Worm (Caenorhabditis elegans): ENCODE data around the gene F37C12.21.

The F37C12.21 gene

ce11 chrIII:7144749-7145148 is 43.4 kb upstream of the F37C12.21 start, which contains the start of gene glr-2:
glr-2 (minus strand) TSS chrIII:7144959.
- TF ChIP-seq F22D6.2 (tag; optimal IDR thresholded peaks at IDR 0.05) = no peak
- TF ChIP-seq madf-6 (GFP tag; IDR thresholded peaks at IDR 0.05) = no peak
- no peak for TF ChIP-seq let-607 (tag; optimal IDR thresholded peaks at IDR 0.05)
- TF ChIP-seq B0261.1 (tag; optimal IDR thresholded peaks at IDR 0.05) = no peak
- TF ChIP-seq lag-1 (GFP tag; IDR thresholded peaks at IDR 0.05) = no peak

ce11 chrIII:7146341-7146740 is 41.8 kb upstream of the F37C12.21 start:
- TF ChIP-seq madf-3 (GFP tag; IDR thresholded peaks at IDR 0.05) (0 out of 2 replicates have a peak, but pooled peaks have one; percentile 26), ztf-22 (GFP tag; optimal IDR thresholded peaks at IDR 0.05) (no peak)

- TF ChIP-seq rpc-1 (optimal IDR thresholded peaks at IDR 0.05) (no peak), rpc-1 (tag; optimal IDR thresholded peaks at IDR 0.05) (no peak), ztf-22 (GFP tag; optimal IDR thresholded peaks at IDR 0.05) (no peak), madf-10 (tag; optimal IDR thresholded peaks at IDR 0.05) (no peak), Y79H2A.3 (GFP tag; conservative IDR thresholded peaks at IDR 0.05) (no peak), ztf-6 (GFP tag; IDR thresholded peaks at IDR 0.05) (no peak), nfyb-1 (GFP tag; IDR thresholded peaks at IDR 0.05) (no peak), rcor-1 (GFP tag; IDR thresholded peaks at IDR 0.05) (no peak), F57C9.4 (tag; optimal IDR thresholded peaks at IDR 0.05) (no peak), T26A5.8 (tag; optimal IDR thresholded peaks at IDR 0.05) (no peak), F10E7.11 (tag; optimal IDR thresholded peaks at IDR 0.05) (no peak), B0035.1 (tag; optimal IDR thresholded peaks at IDR 0.05) (no peak)
Observed at ce11 chrIII:7148191-7148590, 40.0 kb upstream of the F37C12.21 start.

ce11 chrIII:7150162-7150561 is 38.0 kb upstream of the F37C12.21 start:
- TF ChIP-seq akir-1 (GFP tag; optimal IDR thresholded peaks at IDR 0.05) (no peak), madf-3 (GFP tag; IDR thresholded peaks at IDR 0.05) (no peak)

ce11 chrIII:7152569-7152968 is 35.6 kb upstream of the F37C12.21 start:
- no peak for TF ChIP-seq F52B5.7 (tag; optimal IDR thresholded peaks at IDR 0.05)
- TF ChIP-seq unc-62 (GFP tag; optimal IDR thresholded peaks at IDR 0.05) = no peak
- no peak for TF ChIP-seq Y53F4B.3 (GFP tag; IDR thresholded peaks at IDR 0.05)
- no peak for TF ChIP-seq mel-28 (tag; optimal IDR thresholded peaks at IDR 0.05; ENCODE audit: borderline replicate concordance)
- no peak for TF ChIP-seq mcd-1 (GFP tag; IDR thresholded peaks at IDR 0.05)
- TF ChIP-seq C06A6.2 (GFP tag; conservative IDR thresholded peaks at IDR 0.05) = no peak
- TF ChIP-seq bed-1 (GFP tag; IDR thresholded peaks at IDR 0.05) = no peak
- no peak for TF ChIP-seq Y79H2A.3 (GFP tag; conservative IDR thresholded peaks at IDR 0.05)

ce11 chrIII:7153747-7154238 is 34.4 kb upstream of the F37C12.21 start, which contains the start of gene ogt-1:
ogt-1 (minus strand) TSS chrIII:7153797.
- TF ChIP-seq ztf-28 (GFP tag; IDR thresholded peaks at IDR 0.05) (no peak), lin-26 (GFP tag; IDR thresholded peaks at IDR 0.05) (no peak), madf-10 (tag; optimal IDR thresholded peaks at IDR 0.05) (peak; percentile 5), cebp-1 (GFP tag; IDR thresholded peaks at IDR 0.05) (no peak), cebp-1 (tag; optimal IDR thresholded peaks at IDR 0.05) (peak; percentile 67), atf-7 (tag; optimal IDR thresholded peaks at IDR 0.05) (peak; percentile 75), F52B5.7 (tag; optimal IDR thresholded peaks at IDR 0.05) (no peak), die-1 (tag; optimal IDR thresholded peaks at IDR 0.05) (peak; percentile 15), pbrm-1 (GFP tag; IDR thresholded peaks at IDR 0.05) (peak; percentile 42; the same call in 1 of the 2 replicates), nhr-80 (tag; optimal IDR thresholded peaks at IDR 0.05) (peak; percentile 4), B0035.1 (tag; optimal IDR thresholded peaks at IDR 0.05) (no peak), attf-5 (GFP tag; optimal IDR thresholded peaks at IDR 0.05) (peak; percentile 44), athp-1 (tag; optimal IDR thresholded peaks at IDR 0.05) (peak; percentile 13), unc-62 (GFP tag; optimal IDR thresholded peaks at IDR 0.05) (peak; percentile 28), C06A6.2 (GFP tag; conservative IDR thresholded peaks at IDR 0.05) (peak; percentile 65; the same call in 1 of the 2 replicates), mcd-1 (GFP tag; IDR thresholded peaks at IDR 0.05) (peak; percentile 43), lin-40 (tag; optimal IDR thresholded peaks at IDR 0.05) (peak; percentile 84), ets-4 (GFP tag; optimal IDR thresholded peaks at IDR 0.05) (no peak), madf-8 (GFP tag; conservative IDR thresholded peaks at IDR 0.05) (no peak), tlf-1 (GFP tag; optimal IDR thresholded peaks at IDR 0.05) (no peak), nfyb-1 (GFP tag; IDR thresholded peaks at IDR 0.05) (peak; percentile 57), cebp-2 (GFP tag; IDR thresholded peaks at IDR 0.05) (no peak)

Data from whole organism, young adult.